Worm (Caenorhabditis elegans) whole organism, L1 larva: ENCODE results near the gene ZK616.3.

ENCODE experiments used
- C04F5.9 ChIP-seq: sonication (generic microtip); optimal IDR thresholded peaks from 2 replicates; lab custom pipeline; 2016; ENCODE audit warnings: missing genetic modification characterization, missing compliant biosample characterization
- F16B12.6 ChIP-seq: fragments of 150-350 bp; optimal IDR thresholded peaks from 2 replicates; lab custom pipeline; 2014; ENCODE audit warnings: missing biosample characterization, missing genetic modification characterization
- aly-2 ChIP-seq: fragments of 150-350 bp; optimal IDR thresholded peaks from 2 replicates; lab custom pipeline; 2014; ENCODE audit warnings: missing biosample characterization, missing genetic modification characterization
- blmp-1 ChIP-seq: fragments of 150-350 bp; optimal IDR thresholded peaks from 2 replicates; lab custom pipeline; 2014; ENCODE audit warnings: missing biosample characterization, missing genetic modification characterization
- ceh-63 ChIP-seq: fragments of 200-800 bp; sonication (Bioruptor generic); optimal IDR thresholded peaks from 2 replicates; lab custom pipeline; 2018; ENCODE audit warnings: mild to moderate bottlenecking, missing genetic modification characterization, missing compliant biosample characterization
- ceh-8 ChIP-seq: fragments of 200-800 bp; sonication (Bioruptor generic); optimal IDR thresholded peaks from 2 replicates; lab custom pipeline; 2018; ENCODE audit warnings: mild to moderate bottlenecking, missing genetic modification characterization, moderate library complexity, missing compliant biosample characterization
- ceh-82 ChIP-seq, 3 experiments: fragments of 150-350 bp in 1 of 3; sonication (generic microtip) in 2 of 3; optimal IDR thresholded peaks; 2 replicates each; lab custom pipeline; 2014 to 2017; ENCODE audit warnings: missing biosample characterization in 3 of 3, missing genetic modification characterization in 3 of 3
- ceh-88 ChIP-seq: fragments of 200-800 bp; sonication (Bioruptor generic); IDR thresholded peaks from 2 replicates; pipeline ENCODE4 v1.3.6; 2022; ENCODE audit warnings: missing genetic modification characterization, missing compliant biosample characterization
- ces-1 ChIP-seq: fragments of 150-350 bp; optimal IDR thresholded peaks from 2 replicates; lab custom pipeline; 2014; ENCODE audit warnings: missing biosample characterization, missing genetic modification reagents, missing genetic modification characterization
- dsc-1 ChIP-seq: sonication (generic microtip); optimal IDR thresholded peaks from 2 replicates; lab custom pipeline; 2016; ENCODE audit warnings: mild to moderate bottlenecking, missing genetic modification characterization, missing compliant biosample characterization
- efl-1 ChIP-seq, 4 experiments: fragments of 150-350 bp; optimal IDR thresholded peaks in 3 of 4; peaks in 1 of 4; 1 replicate in 1 of 4; 2 replicates in 3 of 4; lab custom pipeline; 2014; ENCODE audit warnings: missing biosample characterization in 2 of 4, missing genetic modification characterization in 2 of 4, missing genetic modification reagents in 2 of 4
- egl-13 ChIP-seq: sonication (generic microtip); optimal IDR thresholded peaks from 2 replicates; lab custom pipeline; 2016; ENCODE audit warnings: missing genotype, missing genetic modification reagents, missing genetic modification characterization, missing compliant biosample characterization
- egl-27 ChIP-seq, 2 experiments: fragments of 150-350 bp in 1 of 2; sonication (generic microtip); optimal IDR thresholded peaks; 3 replicates each; lab custom pipeline; 2017 to 2018; ENCODE audit warnings: missing biosample characterization in 2 of 2, missing genetic modification characterization in 2 of 2, missing genetic modification reagents in 2 of 2
- elt-2 ChIP-seq: sonication (generic microtip); optimal IDR thresholded peaks from 2 replicates; lab custom pipeline; 2016; ENCODE audit warnings: missing genetic modification characterization, mild to moderate bottlenecking, inconsistent platforms, missing compliant biosample characterization, missing genetic modification reagents
- elt-3 ChIP-seq, 6 experiments: fragments of 150-350 bp in 1 of 6; sonication (generic microtip); optimal IDR thresholded peaks; 2 replicates each; lab custom pipeline; 2017 to 2018; ENCODE audit warnings: missing biosample characterization in 6 of 6, missing genetic modification characterization in 6 of 6, inconsistent platforms in 1 of 6
- ets-5 ChIP-seq: fragments of 200-800 bp; sonication (Bioruptor generic); IDR thresholded peaks from 2 replicates; pipeline ENCODE4 v1.3.6; 2022; ENCODE audit warnings: missing genetic modification characterization, missing compliant biosample characterization
- fkh-4 ChIP-seq: sonication (generic microtip); optimal IDR thresholded peaks from 2 replicates; lab custom pipeline; 2016; ENCODE audit warnings: missing compliant biosample characterization, missing genetic modification characterization, borderline replicate concordance
- fkh-8 ChIP-seq: sonication (generic microtip); optimal IDR thresholded peaks from 2 replicates; lab custom pipeline; 2016; ENCODE audit warnings: mild to moderate bottlenecking, missing genetic modification characterization, missing compliant biosample characterization
- grh-1 ChIP-seq: fragments of 200-800 bp; sonication (Bioruptor generic); IDR thresholded peaks from 2 replicates; pipeline ENCODE4 v1.3.6; 2022; ENCODE audit warnings: missing genetic modification reagents, missing genetic modification characterization, missing compliant biosample characterization
- hlh-17 ChIP-seq: fragments of 200-800 bp; sonication (Bioruptor generic); optimal IDR thresholded peaks from 2 replicates; lab custom pipeline; 2018; ENCODE audit warnings: missing genetic modification characterization, mild to moderate bottlenecking, missing compliant biosample characterization, moderate library complexity, borderline replicate concordance
- irx-1 ChIP-seq: sonication (generic microtip); optimal IDR thresholded peaks from 2 replicates; lab custom pipeline; 2016; ENCODE audit warnings: missing genetic modification characterization, missing compliant biosample characterization
- lin-14 ChIP-seq: fragments of 200-800 bp; sonication (Bioruptor generic); optimal IDR thresholded peaks from 2 replicates; lab custom pipeline; 2018; ENCODE audit warnings: mild to moderate bottlenecking, missing genetic modification characterization, moderate library complexity, missing compliant biosample characterization
- lin-15B ChIP-seq: fragments of 150-350 bp; sonication (generic microtip); optimal IDR thresholded peaks from 3 replicates; lab custom pipeline; 2014; ENCODE audit warnings: missing biosample characterization, missing genetic modification characterization
- lin-35 ChIP-seq, 2 experiments: fragments of 150-350 bp; optimal IDR thresholded peaks; 2 replicates each; lab custom pipeline; 2014; ENCODE audit warnings: missing biosample characterization in 2 of 2, missing genetic modification characterization in 2 of 2, missing genetic modification reagents in 2 of 2
- lin-39 ChIP-seq: fragments of 150-350 bp; optimal IDR thresholded peaks from 2 replicates; lab custom pipeline; 2014; ENCODE audit warnings: missing biosample characterization, missing genetic modification reagents, missing genetic modification characterization
- lsy-2 ChIP-seq, 2 experiments: fragments of 150-350 bp; optimal IDR thresholded peaks; 2 replicates each; lab custom pipeline; 2014; ENCODE audit warnings: missing biosample characterization in 2 of 2, missing genetic modification characterization in 2 of 2
- mab-9 ChIP-seq: fragments of 200-800 bp; sonication (Bioruptor generic); IDR thresholded peaks from 2 replicates; pipeline ENCODE4 v1.3.6; 2022; ENCODE audit warnings: missing genetic modification reagents, missing genetic modification characterization, missing compliant biosample characterization
- mef-2 ChIP-seq: fragments of 150-350 bp; optimal IDR thresholded peaks from 2 replicates; lab custom pipeline; 2014; ENCODE audit warnings: missing biosample characterization, missing genetic modification characterization
- nhr-11 ChIP-seq: fragments of 150-350 bp; optimal IDR thresholded peaks from 2 replicates; lab custom pipeline; 2014; ENCODE audit warnings: missing biosample characterization, missing genetic modification characterization
- nhr-19 ChIP-seq: fragments of 200-800 bp; sonication (Bioruptor generic); conservative IDR thresholded peaks from 2 replicates; pipeline ENCODE4 v1.3.6; 2022; ENCODE audit warnings: missing genetic modification characterization, missing compliant biosample characterization
- nhr-20 ChIP-seq: sonication (generic microtip); optimal IDR thresholded peaks from 2 replicates; lab custom pipeline; 2016; ENCODE audit warnings: mild to moderate bottlenecking, missing genetic modification characterization, missing compliant biosample characterization
- nhr-47 ChIP-seq: sonication (generic microtip); optimal IDR thresholded peaks from 2 replicates; lab custom pipeline; 2016; ENCODE audit warnings: mild to moderate bottlenecking, missing genetic modification characterization, moderate library complexity, missing compliant biosample characterization
- nhr-76 ChIP-seq: sonication (generic microtip); optimal IDR thresholded peaks from 2 replicates; lab custom pipeline; 2017; ENCODE audit warnings: missing biosample characterization, missing genetic modification characterization
- nhr-84 ChIP-seq: sonication (generic microtip); optimal IDR thresholded peaks from 2 replicates; lab custom pipeline; 2017; ENCODE audit warnings: missing biosample characterization, missing genetic modification characterization
- nhr-90 ChIP-seq: sonication (generic microtip); optimal IDR thresholded peaks from 2 replicates; lab custom pipeline; 2016; ENCODE audit warnings: mild to moderate bottlenecking, missing genetic modification characterization, missing compliant biosample characterization; ENCODE audit not compliant: poor library complexity
- pax-3 ChIP-seq: fragments of 200-800 bp; sonication (Bioruptor generic); optimal IDR thresholded peaks from 2 replicates; lab custom pipeline; 2018; ENCODE audit warnings: mild to moderate bottlenecking, missing genetic modification characterization, moderate library complexity, missing compliant biosample characterization
- pqm-1 ChIP-seq: sonication (generic microtip); optimal IDR thresholded peaks from 3 replicates; lab custom pipeline; 2017; ENCODE audit warnings: missing biosample characterization, missing genetic modification characterization
- rnt-1 ChIP-seq: sonication (generic microtip); optimal IDR thresholded peaks from 2 replicates; lab custom pipeline; 2016; ENCODE audit warnings: mild to moderate bottlenecking, missing genetic modification characterization, moderate library complexity, missing compliant biosample characterization
- skn-1 ChIP-seq: fragments of 150-350 bp; optimal IDR thresholded peaks from 2 replicates; lab custom pipeline; 2014; ENCODE audit warnings: missing biosample characterization, missing genetic modification characterization
- snpc-4 ChIP-seq: fragments of 150-350 bp; optimal IDR thresholded peaks from 2 replicates; lab custom pipeline; 2014; ENCODE audit warnings: missing biosample characterization, missing genetic modification characterization
- snu-23 ChIP-seq: sonication (generic microtip); optimal IDR thresholded peaks from 2 replicates; lab custom pipeline; 2016; ENCODE audit warnings: missing genetic modification characterization, missing compliant biosample characterization
- sox-4 ChIP-seq: sonication (generic microtip); optimal IDR thresholded peaks from 2 replicates; lab custom pipeline; 2016; ENCODE audit warnings: missing genetic modification characterization, missing compliant biosample characterization
- sptf-1 ChIP-seq: fragments of 150-350 bp; optimal IDR thresholded peaks from 2 replicates; lab custom pipeline; 2014; ENCODE audit warnings: missing biosample characterization, missing genetic modification characterization
- tbx-2 ChIP-seq: sonication (generic microtip); optimal IDR thresholded peaks from 2 replicates; lab custom pipeline; 2016; ENCODE audit warnings: missing genetic modification characterization, missing compliant biosample characterization
- tlp-1 ChIP-seq: fragments of 150-350 bp; optimal IDR thresholded peaks from 2 replicates; lab custom pipeline; 2014; ENCODE audit warnings: missing biosample characterization, missing genetic modification characterization
- unc-130 ChIP-seq: fragments of 150-350 bp; optimal IDR thresholded peaks from 2 replicates; lab custom pipeline; 2017; ENCODE audit warnings: missing biosample characterization, missing genetic modification characterization, inconsistent platforms
- unc-98 ChIP-seq: fragments of 200-800 bp; sonication (Bioruptor generic); IDR thresholded peaks from 2 replicates; pipeline ENCODE4 v1.3.6; 2022; ENCODE audit warnings: missing genetic modification characterization, missing compliant biosample characterization
- vab-15 ChIP-seq: sonication (generic microtip); optimal IDR thresholded peaks from 2 replicates; lab custom pipeline; 2017; ENCODE audit warnings: missing genotype, mild to moderate bottlenecking, missing genetic modification characterization, missing compliant biosample characterization
- xbp-1 ChIP-seq: sonication (generic microtip); optimal IDR thresholded peaks from 2 replicates; lab custom pipeline; 2016; ENCODE audit warnings: missing genetic modification characterization, missing compliant biosample characterization
- zag-1 ChIP-seq: fragments of 150-350 bp; optimal IDR thresholded peaks from 2 replicates; lab custom pipeline; 2014; ENCODE audit warnings: missing biosample characterization, missing genetic modification characterization
- zip-4 ChIP-seq: fragments of 200-800 bp; sonication (Bioruptor generic); optimal IDR thresholded peaks from 2 replicates; lab custom pipeline; 2018; ENCODE audit warnings: mild to moderate bottlenecking, missing genetic modification characterization, moderate library complexity, missing compliant biosample characterization
- ztf-11 ChIP-seq, 2 experiments: sonication (generic microtip); optimal IDR thresholded peaks; 2 replicates each; lab custom pipeline; 2016 to 2017; ENCODE audit warnings: missing genetic modification characterization in 2 of 2, missing biosample characterization in 1 of 2, missing compliant biosample characterization in 1 of 2

ZK616.3 gene

DNA sequence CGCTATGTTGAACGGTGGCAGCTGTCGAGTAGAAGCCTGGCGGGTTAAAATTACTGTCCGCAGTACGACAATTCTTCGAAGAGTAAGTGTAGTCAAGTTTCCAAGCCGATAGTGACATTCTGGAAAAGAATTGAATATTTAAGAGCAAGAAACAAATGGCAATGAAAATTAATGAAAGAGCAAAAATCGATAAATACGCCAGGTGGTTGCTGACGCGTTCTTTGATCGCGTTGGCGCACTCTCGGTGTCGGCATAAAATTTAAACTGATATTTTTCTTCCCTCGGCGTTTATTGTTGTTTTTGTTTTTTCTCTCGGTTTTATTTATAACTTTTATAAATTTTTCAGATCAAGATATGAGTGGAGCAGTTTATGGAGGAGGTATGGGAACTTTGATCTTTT, 2.2 kb upstream of the ZK616.3 start, which contains the start of the genes perm-3 and swsn-6 (continued):
- TF ChIP-seq snpc-4 (peak; percentile 81), pqm-1 (tag; lab: Kevin White, UChicago) (no peak), mab-9 (GFP tag; lab: Robert Waterston, UW) (peak; percentile 39; the same call in 1 of the 2 replicates), unc-98 (GFP tag; lab: Robert Waterston, UW) (no peak), rnt-1 (tag; lab: Kevin White, UChicago) (peak; percentile 89), nhr-76 (tag; lab: Kevin White, UChicago) (no peak), xbp-1 (tag; lab: Kevin White, UChicago) (peak; percentile 83), ceh-63 (GFP tag; lab: Kevin White, UChicago) (no peak), nhr-20 (tag; lab: Kevin White, UChicago) (peak; percentile 84), vab-15 (tag; lab: Kevin White, UChicago) (no peak), ceh-8 (GFP tag; lab: Kevin White, UChicago) (peak; percentile 57), blmp-1 (peak; percentile 53), ets-5 (GFP tag; lab: Robert Waterston, UW) (no peak), nhr-90 (tag; lab: Kevin White, UChicago) (peak; percentile 82), tbx-2 (tag; lab: Kevin White, UChicago) (peak; percentile 82), sptf-1 (tag; lab: Kevin White, UChicago) (no peak), pax-3 (tag; lab: Kevin White, UChicago) (peak; percentile 38), unc-130 (peak; percentile 86), zag-1 (tag; lab: Kevin White, UChicago) (no peak), lin-14 (GFP tag; lab: Kevin White, UChicago) (peak; percentile 83), efl-1 (optimal IDR thresholded peaks at IDR 0.05; lab: Kevin White, UChicago) (peak; percentile 78 to 85), efl-1 (GFP tag; optimal IDR thresholded peaks at IDR 0.05 in 1 of 2; lab: Kevin White, UChicago) (peak; percentile 84 to 98), lin-39 (tag; lab: Kevin White, UChicago) (peak; percentile 87), aly-2 (tag; lab: Kevin White, UChicago) (no peak), F16B12.6 (tag; lab: Kevin White, UChicago) (peak; percentile 64), skn-1 (tag; lab: Kevin White, UChicago) (peak; percentile 29), ceh-82 (tag; optimal IDR thresholded peaks at IDR 0.05; lab: Kevin White, UChicago) (peak; percentile 72 to 93 (median 85)), mef-2 (tag; lab: Kevin White, UChicago) (peak; percentile 23), nhr-47 (tag; lab: Kevin White, UChicago) (peak; percentile 91), tlp-1 (tag; lab: Kevin White, UChicago) (no peak), fkh-8 (peak; percentile 65), snu-23 (GFP tag; lab: Kevin White, UChicago) (peak; percentile 89), nhr-11 (tag; lab: Kevin White, UChicago) (peak; percentile 31), sox-4 (tag; lab: Kevin White, UChicago) (peak; percentile 46), dsc-1 (tag; lab: Kevin White, UChicago) (peak; percentile 83), ces-1 (GFP tag; lab: Kevin White, UChicago) (no peak), elt-2 (tag; lab: Kevin White, UChicago) (peak; percentile 49), C04F5.9 (peak; percentile 25), lin-15B (tag; lab: Kevin White, UChicago) (peak; percentile 75), fkh-4 (tag; lab: Kevin White, UChicago) (no peak), lin-35 (GFP tag; optimal IDR thresholded peaks at IDR 0.05; lab: Kevin White, UChicago) (peak; percentile 86), ztf-11 (tag; optimal IDR thresholded peaks at IDR 0.05; lab: Kevin White, UChicago) (peak in 1 of 2 experiments; percentile 39), egl-13 (tag; lab: Kevin White, UChicago) (peak; percentile 77), irx-1 (tag; lab: Kevin White, UChicago) (peak; percentile 82), egl-27 (tag; optimal IDR thresholded peaks at IDR 0.05; lab: Kevin White, UChicago) (no peak), zip-4 (GFP tag; lab: Kevin White, UChicago) (peak; percentile 61), ceh-88 (GFP tag; lab: Robert Waterston, UW) (peak; percentile 19; the same call in 1 of the 2 replicates), lsy-2 (tag; optimal IDR thresholded peaks at IDR 0.05; lab: Kevin White, UChicago) (peak; percentile 88 to 93), elt-3 (tag; optimal IDR thresholded peaks at IDR 0.05; lab: Kevin White, UChicago) (peak in 2 of 6 experiments; percentile 26 to 78), grh-1 (GFP tag; lab: Robert Waterston, UW) (peak; percentile 71), hlh-17 (GFP tag; lab: Kevin White, UChicago) (no peak), nhr-84 (tag; lab: Kevin White, UChicago) (no peak), nhr-19 (GFP tag; lab: Robert Waterston, UW) (peak; percentile 85)
